Worm (Caenorhabditis elegans): ENCODE data around the gene T05D4.2.

Gene T05D4.2

ce11 chrIII:13563000-13563522 is at the start of gene T05D4.2:
T05D4.2 (minus strand) TSS chrIII:13563082.
- TF ChIP-seq tab-1 (GFP tag; IDR thresholded peaks at IDR 0.05) = no peak
- TF ChIP-seq klf-2 (GFP tag; conservative IDR thresholded peaks at IDR 0.05) = no peak
- TF ChIP-seq ztf-23 (GFP tag; IDR thresholded peaks at IDR 0.05) = no peak
- no peak for TF ChIP-seq ztf-29 (GFP tag; IDR thresholded peaks at IDR 0.05)
- no peak for TF ChIP-seq med-1 (GFP tag; optimal IDR thresholded peaks at IDR 0.05; ENCODE audit: insufficient read depth)
- TF ChIP-seq T22C8.4 (GFP tag; IDR thresholded peaks at IDR 0.05) = no peak
- TF ChIP-seq cog-1 (tag; optimal IDR thresholded peaks at IDR 0.05) = no peak
- no peak for TF ChIP-seq ref-1 (GFP tag; conservative IDR thresholded peaks at IDR 0.05)
- no peak for TF ChIP-seq flt-1 (GFP tag; IDR thresholded peaks at IDR 0.05)

ce11 chrIII:13607833-13608232 is 45.0 kb upstream of the T05D4.2 start, which contains the start of gene shpk-1:
shpk-1 (plus strand) TSS chrIII:13608020.
- TF ChIP-seq klf-2 (GFP tag; conservative IDR thresholded peaks at IDR 0.05) (no peak), ztf-23 (GFP tag; IDR thresholded peaks at IDR 0.05) (no peak), ref-1 (GFP tag; conservative IDR thresholded peaks at IDR 0.05) (no peak), ztf-29 (GFP tag; IDR thresholded peaks at IDR 0.05) (no peak), T22C8.4 (GFP tag; IDR thresholded peaks at IDR 0.05) (no peak), cog-1 (tag; optimal IDR thresholded peaks at IDR 0.05) (no peak), tab-1 (GFP tag; IDR thresholded peaks at IDR 0.05) (no peak)

ce11 chrIII:13606865-13607264 is 44.0 kb upstream of the T05D4.2 start:
- TF ChIP-seq tab-1 (GFP tag; IDR thresholded peaks at IDR 0.05) (no peak), ref-1 (GFP tag; conservative IDR thresholded peaks at IDR 0.05) (no peak), ztf-23 (GFP tag; IDR thresholded peaks at IDR 0.05) (no peak), cog-1 (tag; optimal IDR thresholded peaks at IDR 0.05) (no peak), ztf-29 (GFP tag; IDR thresholded peaks at IDR 0.05) (no peak), klf-2 (GFP tag; conservative IDR thresholded peaks at IDR 0.05) (no peak), T22C8.4 (GFP tag; IDR thresholded peaks at IDR 0.05) (no peak), flt-1 (GFP tag; IDR thresholded peaks at IDR 0.05) (no peak), med-1 (GFP tag; optimal IDR thresholded peaks at IDR 0.05; ENCODE audit: insufficient read depth) (no peak)

ce11 chrIII:13606016-13606530 is 43.2 kb upstream of the T05D4.2 start, which contains the start of gene act-5:
act-5 (minus strand) TSS chrIII:13606066.
- TF ChIP-seq T22C8.4 (GFP tag; IDR thresholded peaks at IDR 0.05) (no peak), med-1 (GFP tag; optimal IDR thresholded peaks at IDR 0.05; ENCODE audit: insufficient read depth) (no peak), ztf-23 (GFP tag; IDR thresholded peaks at IDR 0.05) (no peak), cog-1 (tag; optimal IDR thresholded peaks at IDR 0.05) (no peak), ztf-29 (GFP tag; IDR thresholded peaks at IDR 0.05) (no peak), flt-1 (GFP tag; IDR thresholded peaks at IDR 0.05) (no peak), ref-1 (GFP tag; conservative IDR thresholded peaks at IDR 0.05) (no peak), tab-1 (GFP tag; IDR thresholded peaks at IDR 0.05) (no peak), klf-2 (GFP tag; conservative IDR thresholded peaks at IDR 0.05) (no peak)

ce11 chrIII:13604834-13605233 is 42.0 kb upstream of the T05D4.2 start:
- TF ChIP-seq cog-1 (tag; optimal IDR thresholded peaks at IDR 0.05) (no peak), tab-1 (GFP tag; IDR thresholded peaks at IDR 0.05) (no peak)

- TF ChIP-seq flt-1 (GFP tag; IDR thresholded peaks at IDR 0.05) = no peak
- no peak for TF ChIP-seq tab-1 (GFP tag; IDR thresholded peaks at IDR 0.05)
- no peak for TF ChIP-seq ztf-29 (GFP tag; IDR thresholded peaks at IDR 0.05)
- TF ChIP-seq T22C8.4 (GFP tag; IDR thresholded peaks at IDR 0.05) = no peak
- TF ChIP-seq med-1 (GFP tag; optimal IDR thresholded peaks at IDR 0.05; ENCODE audit: insufficient read depth) = no peak
- TF ChIP-seq ref-1 (GFP tag; conservative IDR thresholded peaks at IDR 0.05) = no peak
- no peak for TF ChIP-seq klf-2 (GFP tag; conservative IDR thresholded peaks at IDR 0.05)
- TF ChIP-seq cog-1 (tag; optimal IDR thresholded peaks at IDR 0.05) = no peak
- TF ChIP-seq ztf-23 (GFP tag; IDR thresholded peaks at IDR 0.05) = no peak
Observed at ce11 chrIII:13600254-13600653, 37.4 kb upstream of the T05D4.2 start.

- 0 out of 2 replicates have a peak, but pooled peaks have one; percentile 26 for TF ChIP-seq T22C8.4 (GFP tag; IDR thresholded peaks at IDR 0.05)
- TF ChIP-seq klf-2 (GFP tag; conservative IDR thresholded peaks at IDR 0.05) = 0 out of 2 replicates have a peak, but pooled peaks have one; percentile 17
- peak; percentile 73 for TF ChIP-seq tab-1 (GFP tag; IDR thresholded peaks at IDR 0.05)
Observed at ce11 chrIII:13585136-13585535, 22.3 kb upstream of the T05D4.2 start.

ce11 chrIII:13581727-13582126 is 18.8 kb upstream of the T05D4.2 start:
- TF ChIP-seq tab-1 (GFP tag; IDR thresholded peaks at IDR 0.05) = no peak
- no peak for TF ChIP-seq ztf-23 (GFP tag; IDR thresholded peaks at IDR 0.05)
- no peak for TF ChIP-seq ztf-29 (GFP tag; IDR thresholded peaks at IDR 0.05)
- no peak for TF ChIP-seq ref-1 (GFP tag; conservative IDR thresholded peaks at IDR 0.05)
- TF ChIP-seq med-1 (GFP tag; optimal IDR thresholded peaks at IDR 0.05; ENCODE audit: insufficient read depth) = no peak
- no peak for TF ChIP-seq klf-2 (GFP tag; conservative IDR thresholded peaks at IDR 0.05)
- no peak for TF ChIP-seq flt-1 (GFP tag; IDR thresholded peaks at IDR 0.05)
- no peak for TF ChIP-seq cog-1 (tag; optimal IDR thresholded peaks at IDR 0.05)

ce11 chrIII:13580538-13580937 is 17.7 kb upstream of the T05D4.2 start, which contains the start of gene T05D4.5:
T05D4.5 (plus strand) TSS chrIII:13580838.
- TF ChIP-seq ref-1 (GFP tag; conservative IDR thresholded peaks at IDR 0.05) (no peak), ztf-29 (GFP tag; IDR thresholded peaks at IDR 0.05) (no peak), cog-1 (tag; optimal IDR thresholded peaks at IDR 0.05) (no peak), med-1 (GFP tag; optimal IDR thresholded peaks at IDR 0.05; ENCODE audit: insufficient read depth) (no peak), T22C8.4 (GFP tag; IDR thresholded peaks at IDR 0.05) (no peak), klf-2 (GFP tag; conservative IDR thresholded peaks at IDR 0.05) (no peak), flt-1 (GFP tag; IDR thresholded peaks at IDR 0.05) (no peak), tab-1 (GFP tag; IDR thresholded peaks at IDR 0.05) (no peak), ztf-23 (GFP tag; IDR thresholded peaks at IDR 0.05) (no peak)

ce11 chrIII:13580076-13580475 is 17.2 kb upstream of the T05D4.2 start:
- TF ChIP-seq flt-1 (GFP tag; IDR thresholded peaks at IDR 0.05) = no peak
